Worm (Caenorhabditis elegans) whole organism, L2 larva: Measurements from ENCODE around the gene bnc-1.

Experiments used
- C34F6.9 ChIP-seq: fragments of 150-350 bp; optimal IDR thresholded peaks from 2 replicates; lab custom pipeline; 2014; ENCODE audit warnings: missing biosample characterization, missing genetic modification characterization
- F13H6.1 ChIP-seq: sonication (generic microtip); optimal IDR thresholded peaks from 2 replicates; lab custom pipeline; 2016; ENCODE audit warnings: missing genetic modification characterization, missing compliant biosample characterization
- R02D3.7 ChIP-seq: fragments of 150-350 bp; optimal IDR thresholded peaks from 2 replicates; lab custom pipeline; 2014; ENCODE audit warnings: missing biosample characterization, missing genetic modification characterization
- Y55F3AM.14 ChIP-seq: fragments of 200-800 bp; sonication (Bioruptor generic); optimal IDR thresholded peaks from 2 replicates; lab custom pipeline; 2018; ENCODE audit warnings: mild to moderate bottlenecking, missing genetic modification characterization, missing compliant biosample characterization
- ZK546.5 ChIP-seq: sonication (generic microtip); optimal IDR thresholded peaks from 2 replicates; lab custom pipeline; 2017; ENCODE audit warnings: missing biosample characterization, missing genetic modification characterization
- aly-2 ChIP-seq: fragments of 150-350 bp; optimal IDR thresholded peaks from 2 replicates; lab custom pipeline; 2014; ENCODE audit warnings: missing biosample characterization, missing genetic modification characterization
- ama-1 ChIP-seq: fragments of 150-350 bp; optimal IDR thresholded peaks from 2 replicates; lab custom pipeline; 2018; ENCODE audit warnings: inconsistent platforms
- blmp-1 ChIP-seq: sonication (generic microtip); optimal IDR thresholded peaks from 2 replicates; lab custom pipeline; 2017; ENCODE audit warnings: missing genetic modification characterization, mild to moderate bottlenecking, missing compliant biosample characterization, antibody characterized with exemption, moderate library complexity; ENCODE audit not compliant: insufficient read depth
- ceh-16 ChIP-seq: fragments of 150-350 bp; optimal IDR thresholded peaks from 2 replicates; lab custom pipeline; 2014; ENCODE audit warnings: missing biosample characterization, missing genetic modification characterization
- ceh-82 ChIP-seq: fragments of 150-350 bp; optimal IDR thresholded peaks from 2 replicates; lab custom pipeline; 2014; ENCODE audit warnings: missing biosample characterization, missing genetic modification characterization
- crh-2 ChIP-seq: sonication (generic microtip); optimal IDR thresholded peaks from 2 replicates; lab custom pipeline; 2017; ENCODE audit warnings: missing biosample characterization, missing genetic modification characterization
- egl-27 ChIP-seq: sonication (generic microtip); optimal IDR thresholded peaks from 3 replicates; lab custom pipeline; 2017; ENCODE audit warnings: missing biosample characterization, missing genetic modification reagents, missing genetic modification characterization
- elt-1 ChIP-seq: fragments of 150-350 bp; optimal IDR thresholded peaks from 2 replicates; lab custom pipeline; 2014; ENCODE audit warnings: missing biosample characterization, missing genetic modification characterization
- elt-3 ChIP-seq: sonication (generic microtip); optimal IDR thresholded peaks from 2 replicates; lab custom pipeline; 2017; ENCODE audit warnings: missing biosample characterization, missing genetic modification characterization
- fos-1 ChIP-seq: fragments of 150-350 bp; optimal IDR thresholded peaks from 2 replicates; lab custom pipeline; 2014; ENCODE audit warnings: missing biosample characterization, missing genetic modification characterization
- lin-11 ChIP-seq: fragments of 150-350 bp; sonication (generic microtip); optimal IDR thresholded peaks from 2 replicates; lab custom pipeline; 2014; ENCODE audit warnings: missing biosample characterization, missing genetic modification characterization, inconsistent platforms, mixed read lengths
- lin-39 ChIP-seq: fragments of 150-350 bp; optimal IDR thresholded peaks from 2 replicates; lab custom pipeline; 2014; ENCODE audit warnings: missing biosample characterization, missing genetic modification reagents, missing genetic modification characterization
- lsy-2 ChIP-seq, 2 experiments: fragments of 150-350 bp in 1 of 2; sonication (generic microtip) in 1 of 2; optimal IDR thresholded peaks; 2 replicates each; lab custom pipeline; 2014 to 2017; ENCODE audit warnings: missing biosample characterization in 2 of 2, missing genetic modification characterization in 2 of 2
- mab-5 ChIP-seq: fragments of 150-350 bp; optimal IDR thresholded peaks from 2 replicates; lab custom pipeline; 2014; ENCODE audit warnings: missing biosample characterization, missing genetic modification characterization
- mbf-1 ChIP-seq: sonication (generic microtip); optimal IDR thresholded peaks from 2 replicates; lab custom pipeline; 2017; ENCODE audit warnings: missing biosample characterization, missing genetic modification characterization
- mdl-1 ChIP-seq, 2 experiments: fragments of 150-350 bp in 1 of 2; sonication (generic microtip) in 1 of 2; optimal IDR thresholded peaks; 2 replicates each; lab custom pipeline; 2017; ENCODE audit warnings: missing biosample characterization in 2 of 2, missing genetic modification characterization in 2 of 2
- nhr-10 ChIP-seq: sonication (generic microtip); optimal IDR thresholded peaks from 2 replicates; lab custom pipeline; 2017; ENCODE audit warnings: missing biosample characterization, missing genetic modification characterization
- nhr-12 ChIP-seq: fragments of 150-350 bp; optimal IDR thresholded peaks from 2 replicates; lab custom pipeline; 2014; ENCODE audit warnings: missing biosample characterization, missing genetic modification characterization
- nhr-129 ChIP-seq: fragments of 150-350 bp; optimal IDR thresholded peaks from 2 replicates; lab custom pipeline; 2014; ENCODE audit warnings: missing biosample characterization, missing genetic modification characterization
- nhr-21 ChIP-seq: fragments of 150-350 bp; optimal IDR thresholded peaks from 2 replicates; lab custom pipeline; 2014; ENCODE audit warnings: missing biosample characterization, missing genetic modification characterization
- nhr-23 ChIP-seq: fragments of 150-350 bp; optimal IDR thresholded peaks from 2 replicates; lab custom pipeline; 2014; ENCODE audit warnings: missing biosample characterization, missing genetic modification reagents, missing genetic modification characterization
- nhr-237 ChIP-seq: fragments of 150-350 bp; optimal IDR thresholded peaks from 2 replicates; lab custom pipeline; 2014; ENCODE audit warnings: missing biosample characterization, missing genetic modification characterization
- nhr-25 ChIP-seq: fragments of 150-350 bp; sonication (generic microtip); optimal IDR thresholded peaks from 3 replicates; lab custom pipeline; 2014; ENCODE audit warnings: missing biosample characterization, missing genetic modification characterization
- nhr-6 ChIP-seq: fragments of 150-350 bp; optimal IDR thresholded peaks from 2 replicates; lab custom pipeline; 2014; ENCODE audit warnings: missing biosample characterization, missing genetic modification characterization
- nhr-77 ChIP-seq: fragments of 150-350 bp; optimal IDR thresholded peaks from 2 replicates; lab custom pipeline; 2014; ENCODE audit warnings: missing biosample characterization, missing genetic modification characterization
- peb-1 ChIP-seq: fragments of 150-350 bp; optimal IDR thresholded peaks from 2 replicates; lab custom pipeline; 2014; ENCODE audit warnings: missing biosample characterization, missing genetic modification characterization
- sem-4 ChIP-seq: fragments of 150-350 bp; optimal IDR thresholded peaks from 2 replicates; lab custom pipeline; 2014; ENCODE audit warnings: missing biosample characterization, missing genetic modification reagents, missing genetic modification characterization
- skn-1 ChIP-seq: sonication (generic microtip); optimal IDR thresholded peaks from 2 replicates; lab custom pipeline; 2017; ENCODE audit warnings: missing biosample characterization, missing genetic modification characterization
- sma-3 ChIP-seq: sonication (generic microtip); optimal IDR thresholded peaks from 2 replicates; lab custom pipeline; 2016; ENCODE audit warnings: missing genetic modification reagents, missing genetic modification characterization, missing compliant biosample characterization
- sma-9 ChIP-seq, 2 experiments: fragments of 150-350 bp in 1 of 2; sonication (generic microtip) in 1 of 2; optimal IDR thresholded peaks; 2 replicates each; lab custom pipeline; 2014 to 2016; ENCODE audit warnings: missing genetic modification characterization in 2 of 2, mild to moderate bottlenecking in 1 of 2, missing biosample characterization in 1 of 2, missing compliant biosample characterization in 1 of 2, missing genetic modification reagents in 1 of 2, moderate library complexity in 1 of 2
- snpc-4 ChIP-seq: fragments of 150-350 bp; optimal IDR thresholded peaks from 2 replicates; lab custom pipeline; 2014; ENCODE audit warnings: missing biosample characterization, missing genetic modification characterization
- unc-39 ChIP-seq: fragments of 150-350 bp; optimal IDR thresholded peaks from 2 replicates; lab custom pipeline; 2014; ENCODE audit warnings: missing biosample characterization, missing genetic modification characterization
- unc-55 ChIP-seq: fragments of 150-350 bp; sonication (generic microtip); optimal IDR thresholded peaks from 3 replicates; lab custom pipeline; 2014; ENCODE audit warnings: missing biosample characterization, missing genetic modification reagents, missing genetic modification characterization
- zag-1 ChIP-seq: fragments of 150-350 bp; optimal IDR thresholded peaks from 2 replicates; lab custom pipeline; 2014; ENCODE audit warnings: missing biosample characterization, missing genetic modification characterization
- ztf-1 ChIP-seq: fragments of 200-800 bp; sonication (Bioruptor generic); conservative IDR thresholded peaks from 2 replicates; pipeline ENCODE4 v1.3.6; 2022; ENCODE audit warnings: missing genetic modification characterization, missing compliant biosample characterization
- ztf-11 ChIP-seq: sonication (generic microtip); optimal IDR thresholded peaks from 2 replicates; lab custom pipeline; 2017; ENCODE audit warnings: missing biosample characterization, missing genetic modification characterization
- ztf-4 ChIP-seq: fragments of 150-350 bp; optimal IDR thresholded peaks from 2 replicates; lab custom pipeline; 2014; ENCODE audit warnings: missing biosample characterization, missing genetic modification characterization

bnc-1 gene

DNA sequence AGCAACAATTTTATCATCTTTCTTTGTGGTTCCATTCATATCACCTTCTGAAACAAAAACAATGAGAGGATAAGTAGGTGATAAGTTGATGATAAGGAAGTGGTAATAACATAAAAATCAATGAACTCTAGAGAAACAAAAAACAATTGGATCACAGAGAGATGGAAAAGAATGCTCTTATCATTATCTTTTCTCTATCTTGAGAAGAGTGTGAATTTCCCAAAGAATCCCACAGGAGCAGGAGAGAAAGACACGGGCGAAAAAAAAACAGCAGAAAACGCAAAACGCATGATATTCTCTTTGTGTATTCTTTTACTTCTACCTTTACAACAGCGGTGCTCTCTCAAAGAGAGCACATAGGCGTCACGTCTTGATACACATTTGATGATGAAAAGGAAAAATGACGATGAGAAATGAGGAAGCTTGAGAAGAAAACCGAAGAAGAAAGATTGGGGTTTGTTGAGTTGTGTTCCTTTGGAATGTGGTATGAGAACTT is 7.5 kb downstream of the bnc-1 start, which contains the start of gene twk-24:
twk-24 (minus strand) TSS at position 51 of the 496 bp plus-strand sequence.
- no peak for TF ChIP-seq nhr-23 (tag; lab: Kevin White, UChicago)
- TF ChIP-seq sma-9 (GFP tag; optimal IDR thresholded peaks at IDR 0.05; lab: Kevin White, UChicago) = peak; percentile 38
- no peak for TF ChIP-seq sma-9 (tag; optimal IDR thresholded peaks at IDR 0.05; lab: Kevin White, UChicago)
- TF ChIP-seq snpc-4 (tag; lab: Kevin White, UChicago) = no peak
- TF ChIP-seq Y55F3AM.14 = no peak
- no peak for TF ChIP-seq skn-1 (tag; lab: Kevin White, UChicago)
- TF ChIP-seq egl-27 (tag; lab: Kevin White, UChicago) = no peak
- TF ChIP-seq nhr-129 (tag; lab: Kevin White, UChicago) = peak; percentile 45
- TF ChIP-seq ceh-16 = no peak
- TF ChIP-seq nhr-237 (tag; lab: Kevin White, UChicago) = no peak
- no peak for TF ChIP-seq elt-3 (tag; lab: Kevin White, UChicago)
- no peak for TF ChIP-seq lin-11 (tag; lab: Kevin White, UChicago)
- TF ChIP-seq nhr-6 (tag; lab: Kevin White, UChicago) = no peak
- no peak for TF ChIP-seq ztf-4 (tag; lab: Kevin White, UChicago)
- no peak for TF ChIP-seq elt-1
- no peak for TF ChIP-seq nhr-77 (tag; lab: Kevin White, UChicago)

DNA sequence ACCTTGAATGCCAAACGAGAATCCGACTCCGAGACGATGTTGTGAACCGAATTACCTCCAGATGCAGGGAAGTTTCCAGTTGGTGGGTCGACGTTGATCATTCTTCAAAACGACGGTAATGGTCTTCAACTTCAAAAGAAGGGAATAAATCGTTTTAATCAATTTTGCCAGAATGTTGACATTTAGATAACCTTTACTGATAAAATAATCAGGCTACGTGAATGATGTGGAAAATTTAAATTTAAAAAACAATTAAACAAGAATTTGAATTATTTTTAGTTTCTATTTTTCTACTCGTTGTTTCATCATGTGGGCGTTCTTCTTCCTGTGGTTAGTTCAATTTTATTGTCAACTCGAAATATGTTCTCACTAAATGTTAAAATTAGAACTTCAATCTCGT is 13.1 kb downstream of the bnc-1 start, which contains the start of gene ssp-35:
ssp-35 (minus strand) TSS at position 101 of the 400 bp plus-strand sequence.
- TF ChIP-seq mbf-1 (tag; lab: Kevin White, UChicago) (no peak), nhr-10 (tag; lab: Kevin White, UChicago) (no peak), sem-4 (tag; lab: Kevin White, UChicago) (no peak), unc-39 (tag; lab: Kevin White, UChicago) (no peak), nhr-77 (tag; lab: Kevin White, UChicago) (no peak), fos-1 (tag; lab: Kevin White, UChicago) (no peak), lsy-2 (tag; optimal IDR thresholded peaks at IDR 0.05; lab: Kevin White, UChicago) (no peak), elt-3 (tag; lab: Kevin White, UChicago) (no peak), blmp-1 (no peak), R02D3.7 (tag; lab: Kevin White, UChicago) (no peak), zag-1 (no peak)

- TF ChIP-seq lsy-2 (tag; optimal IDR thresholded peaks at IDR 0.05; lab: Kevin White, UChicago) (no peak), C34F6.9 (tag; lab: Kevin White, UChicago) (peak; percentile 34)
Observed at ce11 chrV:12261377-12261776, 15.5 kb downstream of the bnc-1 start, which contains the start of gene tbb-6. Gene tbb-6 (plus strand): TSS chrV:12261531.

DNA sequence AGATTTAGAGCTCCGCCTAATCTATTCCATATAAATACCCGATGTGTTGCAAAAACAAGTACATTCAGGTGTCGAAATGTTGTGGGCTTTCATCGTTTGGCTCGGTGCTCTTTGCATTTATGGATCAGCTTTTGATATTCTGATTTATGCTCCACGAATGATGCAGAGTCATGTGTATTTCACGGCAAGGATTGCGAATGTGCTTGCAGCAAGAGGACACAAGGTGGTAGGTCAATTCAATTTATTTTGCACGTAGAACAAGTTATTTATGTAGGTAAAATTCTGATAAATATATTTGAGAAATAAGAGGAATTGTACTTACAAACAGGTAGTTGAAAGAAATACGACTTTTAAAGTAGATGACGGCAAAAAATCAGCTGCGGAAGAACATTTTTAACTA is 17.9 kb downstream of the bnc-1 start, which contains the start of gene ugt-56:
ugt-56 (plus strand) TSS at position 61 of the 400 bp plus-strand sequence.
- TF ChIP-seq nhr-10 (tag; lab: Kevin White, UChicago) (no peak), mdl-1 (tag; optimal IDR thresholded peaks at IDR 0.05; lab: Kevin White, UChicago) (no peak), skn-1 (tag; lab: Kevin White, UChicago) (no peak), nhr-12 (tag; lab: Kevin White, UChicago) (no peak), ceh-82 (tag; lab: Kevin White, UChicago) (no peak), mbf-1 (tag; lab: Kevin White, UChicago) (no peak), zag-1 (no peak), peb-1 (tag; lab: Kevin White, UChicago) (no peak), aly-2 (tag; lab: Kevin White, UChicago) (no peak), nhr-25 (tag; lab: Kevin White, UChicago) (no peak), unc-55 (GFP tag; lab: Kevin White, UChicago) (no peak)

DNA sequence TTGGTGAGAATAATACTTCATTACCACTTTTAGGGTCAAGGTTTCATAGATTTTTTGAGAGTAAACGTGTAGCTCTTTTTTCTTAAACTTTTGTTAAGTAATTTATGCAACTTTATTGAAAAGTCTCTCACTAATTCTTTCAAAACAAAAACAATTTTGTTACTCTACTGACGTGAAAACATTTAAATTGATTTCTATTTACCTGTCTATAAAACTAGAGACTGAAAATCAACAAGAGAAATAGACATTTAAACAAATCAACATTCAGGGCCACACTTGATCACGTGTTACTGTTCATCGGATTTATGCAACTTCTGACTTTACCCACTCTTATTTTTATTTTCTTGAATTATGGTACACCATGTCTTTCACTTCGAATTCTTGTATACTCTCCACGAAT is 20.4 kb downstream of the bnc-1 start, which contains the start of gene ugt-55:
ugt-55 (plus strand) TSS at position 301 of the 400 bp plus-strand sequence.
- TF ChIP-seq nhr-21 (tag; lab: Kevin White, UChicago) (no peak), nhr-129 (tag; lab: Kevin White, UChicago) (no peak), crh-2 (tag; lab: Kevin White, UChicago) (no peak), ztf-11 (tag; lab: Kevin White, UChicago) (no peak), ztf-1 (no peak), ama-1 (lab: Kevin White, UChicago) (no peak), blmp-1 (no peak), ceh-16 (no peak), ZK546.5 (tag; lab: Kevin White, UChicago) (no peak), mab-5 (tag; lab: Kevin White, UChicago) (no peak), lsy-2 (tag; optimal IDR thresholded peaks at IDR 0.05; lab: Kevin White, UChicago) (no peak), sma-3 (no peak), lin-39 (tag; lab: Kevin White, UChicago) (no peak), F13H6.1 (no peak)
